Worm (Caenorhabditis elegans) whole organism, mixed stage, embryonic: ENCODE data around the gene elof-1.

Source experiments
- M03D4.4 ChIP-seq: sonication (generic microtip); optimal IDR thresholded peaks from 2 replicates; lab custom pipeline; 2017; ENCODE audit warnings: mild to moderate bottlenecking, missing genetic modification characterization, missing compliant biosample characterization
- bed-3 ChIP-seq: fragments of 200-800 bp; sonication (Bioruptor generic); optimal IDR thresholded peaks from 3 replicates; lab custom pipeline; 2018; ENCODE audit warnings: mild to moderate bottlenecking, missing genetic modification characterization, moderate library complexity, missing compliant biosample characterization
- blmp-1 ChIP-seq: fragments of 150-350 bp; optimal IDR thresholded peaks from 2 replicates; lab custom pipeline; 2014; ENCODE audit warnings: missing biosample characterization, missing genetic modification characterization
- ceh-39 ChIP-seq: fragments of 150-350 bp; optimal IDR thresholded peaks from 2 replicates; lab custom pipeline; 2014; ENCODE audit warnings: missing biosample characterization, missing genetic modification characterization
- ceh-43 ChIP-seq: fragments of 200-800 bp; sonication (Bioruptor generic); optimal IDR thresholded peaks from 2 replicates; lab custom pipeline; 2018; ENCODE audit warnings: mild to moderate bottlenecking, missing genetic modification characterization, moderate library complexity, missing compliant biosample characterization
- ceh-83 ChIP-seq: fragments of 200-800 bp; sonication (Bioruptor generic); optimal IDR thresholded peaks from 2 replicates; lab custom pipeline; 2018; ENCODE audit warnings: mild to moderate bottlenecking, missing genetic modification characterization, missing compliant biosample characterization
- ces-1 ChIP-seq: fragments of 150-350 bp; optimal IDR thresholded peaks from 2 replicates; lab custom pipeline; 2014; ENCODE audit warnings: missing biosample characterization, missing genetic modification reagents, missing genetic modification characterization
- cnd-1 ChIP-seq: fragments of 200-800 bp; sonication (Bioruptor generic); optimal IDR thresholded peaks from 2 replicates; lab custom pipeline; 2018; ENCODE audit warnings: mild to moderate bottlenecking, missing genetic modification characterization, missing compliant biosample characterization
- drap-1 ChIP-seq: fragments of 200-800 bp; sonication (Bioruptor generic); optimal IDR thresholded peaks from 3 replicates; lab custom pipeline; 2018; ENCODE audit warnings: mild to moderate bottlenecking, missing genetic modification characterization, missing compliant biosample characterization
- elt-1 ChIP-seq: sonication (generic microtip); optimal IDR thresholded peaks from 2 replicates; lab custom pipeline; 2017; ENCODE audit warnings: missing genetic modification characterization, mild to moderate bottlenecking, missing compliant biosample characterization, antibody characterized with exemption, moderate library complexity, borderline replicate concordance; ENCODE audit not compliant: insufficient read depth
- elt-3 ChIP-seq: fragments of 150-350 bp; optimal IDR thresholded peaks from 2 replicates; lab custom pipeline; 2014; ENCODE audit warnings: missing biosample characterization, missing genetic modification characterization
- flh-1 ChIP-seq: fragments of 200-800 bp; sonication (Bioruptor generic); optimal IDR thresholded peaks from 2 replicates; lab custom pipeline; 2018; ENCODE audit warnings: mild to moderate bottlenecking, missing genetic modification characterization, moderate library complexity, missing compliant biosample characterization
- ham-2 ChIP-seq: fragments of 200-800 bp; sonication (Bioruptor generic); optimal IDR thresholded peaks from 2 replicates; lab custom pipeline; 2018; ENCODE audit warnings: mild to moderate bottlenecking, missing genetic modification characterization, missing compliant biosample characterization
- hlh-1 ChIP-seq: fragments of 150-350 bp; optimal IDR thresholded peaks from 2 replicates; lab custom pipeline; 2014; ENCODE audit warnings: missing biosample characterization, missing genetic modification reagents, missing genetic modification characterization
- lin-13 ChIP-seq: fragments of 150-350 bp; optimal IDR thresholded peaks from 2 replicates; lab custom pipeline; 2014; ENCODE audit warnings: missing biosample characterization, missing genetic modification characterization
- lin-32 ChIP-seq: fragments of 200-800 bp; sonication (Bioruptor generic); optimal IDR thresholded peaks from 2 replicates; lab custom pipeline; 2018; ENCODE audit warnings: mild to moderate bottlenecking, missing genetic modification characterization, missing compliant biosample characterization
- lsy-2 ChIP-seq: fragments of 150-350 bp; optimal IDR thresholded peaks from 2 replicates; lab custom pipeline; 2014; ENCODE audit warnings: missing biosample characterization, missing genetic modification characterization
- mab-5 ChIP-seq: fragments of 150-350 bp; optimal IDR thresholded peaks from 2 replicates; lab custom pipeline; 2014; ENCODE audit warnings: missing biosample characterization, missing genetic modification characterization
- mep-1 ChIP-seq: fragments of 150-350 bp; optimal IDR thresholded peaks from 2 replicates; lab custom pipeline; 2017; ENCODE audit warnings: missing biosample characterization, missing genetic modification reagents, missing genetic modification characterization, inconsistent platforms
- mls-2 ChIP-seq: sonication (generic microtip); optimal IDR thresholded peaks from 2 replicates; lab custom pipeline; 2016; ENCODE audit warnings: mild to moderate bottlenecking, missing genetic modification characterization, moderate library complexity, missing compliant biosample characterization
- nhr-12 ChIP-seq: fragments of 150-350 bp; optimal IDR thresholded peaks from 2 replicates; lab custom pipeline; 2014; ENCODE audit warnings: missing biosample characterization, missing genetic modification characterization
- nhr-2 ChIP-seq: fragments of 150-350 bp; optimal IDR thresholded peaks from 2 replicates; lab custom pipeline; 2014; ENCODE audit warnings: missing biosample characterization, missing genetic modification characterization
- nhr-237 ChIP-seq: fragments of 150-350 bp; optimal IDR thresholded peaks from 2 replicates; lab custom pipeline; 2014; ENCODE audit warnings: missing biosample characterization, missing genetic modification characterization
- nhr-28 ChIP-seq: fragments of 150-350 bp; optimal IDR thresholded peaks from 2 replicates; lab custom pipeline; 2014; ENCODE audit warnings: missing biosample characterization, missing genetic modification characterization
- nhr-76 ChIP-seq: sonication (generic microtip); optimal IDR thresholded peaks from 2 replicates; lab custom pipeline; 2017; ENCODE audit warnings: missing biosample characterization, missing genetic modification characterization
- pha-4 ChIP-seq: fragments of 150-350 bp; optimal IDR thresholded peaks from 2 replicates; lab custom pipeline; 2018; ENCODE audit warnings: missing biosample characterization, missing genetic modification reagents, missing genetic modification characterization
- sem-2 ChIP-seq: fragments of 200-800 bp; sonication (Bioruptor generic); optimal IDR thresholded peaks from 2 replicates; lab custom pipeline; 2018; ENCODE audit warnings: mild to moderate bottlenecking, missing genetic modification characterization, missing compliant biosample characterization
- snpc-4 ChIP-seq: fragments of 150-350 bp; optimal IDR thresholded peaks from 2 replicates; lab custom pipeline; 2014; ENCODE audit warnings: missing biosample characterization, missing genetic modification characterization
- sptf-1 ChIP-seq: sonication (generic microtip); optimal IDR thresholded peaks from 2 replicates; lab custom pipeline; 2017; ENCODE audit warnings: mild to moderate bottlenecking, missing genetic modification characterization, moderate library complexity, missing compliant biosample characterization
- tbx-8 ChIP-seq: fragments of 200-800 bp; sonication (Bioruptor generic); optimal IDR thresholded peaks from 2 replicates; lab custom pipeline; 2018; ENCODE audit warnings: mild to moderate bottlenecking, missing genetic modification characterization, moderate library complexity, missing compliant biosample characterization
- unc-120 ChIP-seq: sonication (generic microtip); optimal IDR thresholded peaks from 2 replicates; lab custom pipeline; 2017; ENCODE audit warnings: missing genetic modification characterization, missing compliant biosample characterization; ENCODE audit not compliant: poor library complexity, severe bottlenecking
- unc-39 ChIP-seq: fragments of 150-350 bp; optimal IDR thresholded peaks from 2 replicates; lab custom pipeline; 2014; ENCODE audit warnings: missing biosample characterization, missing genetic modification characterization
- unc-62 ChIP-seq: fragments of 150-350 bp; optimal IDR thresholded peaks from 2 replicates; lab custom pipeline; 2014; ENCODE audit warnings: missing biosample characterization, missing genetic modification reagents, missing genetic modification characterization
- zip-8 ChIP-seq: fragments of 150-350 bp; optimal IDR thresholded peaks from 2 replicates; lab custom pipeline; 2014; ENCODE audit warnings: missing biosample characterization, missing genetic modification characterization
- ztf-11 ChIP-seq: fragments of 150-350 bp; optimal IDR thresholded peaks from 2 replicates; lab custom pipeline; 2014; ENCODE audit warnings: missing biosample characterization, missing genetic modification characterization

Gene elof-1

ce11 chrII:14380778-14381177 lies 31.2 kb downstream of the elof-1 start:
- TF ChIP-seq lin-13 (tag; lab: Kevin White, UChicago), result no peak

- TF ChIP-seq cnd-1 (tag; lab: Kevin White, UChicago), result no peak
- TF ChIP-seq ces-1, result no peak
- TF ChIP-seq nhr-2, result no peak
- TF ChIP-seq lsy-2 (tag; lab: Kevin White, UChicago), result no peak
- TF ChIP-seq ceh-39 (tag; lab: Kevin White, UChicago), result no peak
- no peak for TF ChIP-seq sptf-1 (tag; lab: Kevin White, UChicago)
- no peak for TF ChIP-seq elt-1 (tag; lab: Kevin White, UChicago)
- TF ChIP-seq lin-32 (GFP tag; lab: Kevin White, UChicago), result no peak
- TF ChIP-seq hlh-1, result no peak
- no peak for TF ChIP-seq nhr-12 (tag; lab: Kevin White, UChicago)
- TF ChIP-seq unc-39 (tag; lab: Kevin White, UChicago), result no peak
Measured at ce11 chrII:14381450-14381849, 31.9 kb downstream of the elof-1 start, which contains the start of gene sdz-26. Gene sdz-26, plus strand, starts transcription at chrII:14381750.

DNA sequence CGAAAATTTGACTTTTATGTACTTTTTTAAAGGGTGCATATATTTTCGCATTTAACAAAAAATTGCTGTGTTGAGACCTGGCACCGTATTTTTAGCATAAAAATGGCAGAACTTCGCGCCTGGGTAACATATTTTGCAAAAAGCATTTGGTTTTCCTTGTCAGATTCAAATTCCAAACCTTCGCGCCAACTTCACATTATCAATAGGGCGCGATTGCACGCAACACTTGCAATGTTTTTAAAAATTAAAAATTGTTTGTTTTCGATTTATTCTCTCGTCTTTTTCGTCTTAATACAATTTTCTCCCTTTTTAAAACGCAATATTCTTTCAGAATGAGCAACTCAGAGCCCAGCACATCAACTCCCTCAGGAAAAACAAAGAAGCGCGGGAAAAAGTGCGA lies 34.1 kb downstream of the elof-1 start, which contains the start of gene mes-2:
Gene mes-2 (plus strand): TSS at position 330 of the 400 bp plus-strand sequence.
- TF ChIP-seq M03D4.4 (tag; lab: Kevin White, UChicago) (no peak), mep-1 (tag; lab: Kevin White, UChicago) (peak; percentile 88), pha-4 (tag; lab: Kevin White, UChicago) (peak; percentile 60), unc-120 (tag; lab: Kevin White, UChicago) (no peak), nhr-28 (tag; lab: Kevin White, UChicago) (no peak), ceh-83 (GFP tag; lab: Kevin White, UChicago) (peak; percentile 53), sptf-1 (tag; lab: Kevin White, UChicago) (peak; percentile 14), drap-1 (GFP tag; lab: Kevin White, UChicago) (no peak), lsy-2 (tag; lab: Kevin White, UChicago) (peak; percentile 37), blmp-1 (tag; lab: Kevin White, UChicago) (no peak), nhr-12 (tag; lab: Kevin White, UChicago) (no peak), ceh-43 (GFP tag; lab: Kevin White, UChicago) (no peak), tbx-8 (GFP tag; lab: Kevin White, UChicago) (no peak), hlh-1 (peak; percentile 68), lin-32 (GFP tag; lab: Kevin White, UChicago) (no peak), mab-5 (tag; lab: Kevin White, UChicago) (no peak), unc-62 (GFP tag; lab: Kevin White, UChicago) (peak; percentile 21), nhr-2 (peak; percentile 3), unc-39 (tag; lab: Kevin White, UChicago) (no peak), mls-2 (tag; lab: Kevin White, UChicago) (no peak), lin-13 (tag; lab: Kevin White, UChicago) (peak; percentile 60), ceh-39 (tag; lab: Kevin White, UChicago) (no peak), flh-1 (no peak), nhr-76 (tag; lab: Kevin White, UChicago) (no peak), ztf-11 (tag; lab: Kevin White, UChicago) (no peak), zip-8 (tag; lab: Kevin White, UChicago) (no peak), cnd-1 (tag; lab: Kevin White, UChicago) (no peak), elt-1 (tag; lab: Kevin White, UChicago) (no peak), nhr-237 (tag; lab: Kevin White, UChicago) (peak; percentile 50), snpc-4 (tag; lab: Kevin White, UChicago) (no peak), ces-1 (peak; percentile 57), bed-3 (no peak), ham-2 (GFP tag; lab: Kevin White, UChicago) (no peak), elt-3 (tag; lab: Kevin White, UChicago) (no peak), sem-2 (no peak)

DNA sequence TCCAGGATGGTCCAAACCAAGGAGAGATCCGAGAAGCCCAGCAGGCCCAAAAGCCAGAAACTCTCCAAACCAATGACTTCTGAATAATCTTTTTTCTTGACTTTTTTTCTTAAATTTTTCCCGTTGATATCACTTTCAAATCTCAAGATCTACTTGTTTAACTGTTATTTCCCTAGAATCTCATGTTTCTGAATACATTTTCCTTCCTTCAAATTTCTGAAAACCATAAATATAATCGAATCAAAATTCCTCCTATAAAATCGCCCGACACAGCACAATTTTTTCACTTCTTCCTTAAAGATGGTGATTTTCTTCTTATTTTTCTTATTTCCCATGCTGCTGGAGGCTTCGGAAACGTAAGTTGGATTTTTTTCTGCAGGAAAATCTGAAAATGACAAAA lies 38.7 kb downstream of the elof-1 start, which contains the start of gene F26H11.8:
Gene F26H11.8 (plus strand): TSS at position 301 of the 400 bp plus-strand sequence.
- no peak for TF ChIP-seq mep-1 (tag; lab: Kevin White, UChicago)
- no peak for TF ChIP-seq unc-62 (GFP tag; lab: Kevin White, UChicago)
- TF ChIP-seq ham-2 (GFP tag; lab: Kevin White, UChicago), result no peak
- no peak for TF ChIP-seq ztf-11 (tag; lab: Kevin White, UChicago)
- no peak for TF ChIP-seq lin-32 (GFP tag; lab: Kevin White, UChicago)
- TF ChIP-seq drap-1 (GFP tag; lab: Kevin White, UChicago), result no peak
- no peak for TF ChIP-seq nhr-237 (tag; lab: Kevin White, UChicago)
- no peak for TF ChIP-seq nhr-28 (tag; lab: Kevin White, UChicago)
- TF ChIP-seq ceh-43 (GFP tag; lab: Kevin White, UChicago), result no peak
- TF ChIP-seq M03D4.4 (tag; lab: Kevin White, UChicago), result no peak
- no peak for TF ChIP-seq sem-2
- no peak for TF ChIP-seq sptf-1 (tag; lab: Kevin White, UChicago)
- no peak for TF ChIP-seq ceh-39 (tag; lab: Kevin White, UChicago)
- TF ChIP-seq ceh-83 (GFP tag; lab: Kevin White, UChicago), result no peak
- TF ChIP-seq ces-1, result no peak
- TF ChIP-seq unc-120 (tag; lab: Kevin White, UChicago), result no peak
- no peak for TF ChIP-seq cnd-1 (tag; lab: Kevin White, UChicago)
- no peak for TF ChIP-seq lin-13 (tag; lab: Kevin White, UChicago)
- TF ChIP-seq pha-4 (tag; lab: Kevin White, UChicago), result no peak
- no peak for TF ChIP-seq bed-3
